Fruit fly (Drosophila melanogaster): Measurements from ENCODE around the gene CG5126.

Gene CG5126

DNA sequence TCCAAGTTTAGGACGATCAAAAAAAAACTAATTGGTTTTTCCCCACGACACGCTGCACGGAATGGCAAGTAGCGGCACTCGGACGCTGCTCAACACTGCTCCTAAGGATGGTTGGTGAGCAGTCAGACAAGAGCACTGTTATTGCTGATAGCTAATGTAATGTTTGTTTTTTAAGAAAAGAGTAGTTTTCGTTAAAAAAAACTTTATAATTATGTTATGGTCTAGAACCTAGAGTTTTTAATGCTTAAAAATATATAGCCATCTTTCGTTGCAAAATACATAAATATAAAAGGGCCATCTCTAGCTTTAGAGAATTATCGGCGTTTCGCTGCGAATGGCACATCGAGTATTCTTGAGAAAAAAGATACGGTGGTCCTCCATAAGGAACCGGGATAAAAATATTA lies 11.1 kb downstream of the CG5126 start, which contains the start of the genes Charon and CG4887 (continued):
- TF ChIP-seq CG2678 (tag; optimal IDR thresholded peaks at IDR 0.05) (no peak), CoRest (tag; optimal IDR thresholded peaks at IDR 0.05) (peak; percentile 92), CG10274 (GFP tag; optimal IDR thresholded peaks at IDR 0.05) (peak; percentile 3), tap (tag; optimal IDR thresholded peaks at IDR 0.05) (no peak), gsb-n (tag; optimal IDR thresholded peaks at IDR 0.05) (no peak), pros (GFP tag; optimal IDR thresholded peaks at IDR 0.05) (no peak), tna (GFP tag; IDR thresholded peaks at IDR 0.05; ENCODE audit: partially characterized antibody) (no peak), gcm2 (GFP tag; optimal IDR thresholded peaks at IDR 0.05) (peak; percentile 61), tll (GFP tag; optimal IDR thresholded peaks at IDR 0.05) (peak in 1 of 2 experiments; percentile 4), Bgb (GFP tag; IDR thresholded peaks at IDR 0.05; ENCODE audit: partially characterized antibody) (peak; percentile 63), CG1832 (GFP tag; optimal IDR thresholded peaks at IDR 0.05) (no peak), tx (GFP tag; optimal IDR thresholded peaks at IDR 0.05) (peak; percentile 79), disco-r (GFP tag; optimal IDR thresholded peaks at IDR 0.05) (peak; percentile 48), en (GFP tag; optimal IDR thresholded peaks at IDR 0.05) (peak; percentile 38), CG8924 (tag; optimal IDR thresholded peaks at IDR 0.05) (no peak), CG12155 (GFP tag; optimal IDR thresholded peaks at IDR 0.05) (peak; percentile 86), CG6272 (GFP tag; IDR thresholded peaks at IDR 0.05) (peak; percentile 77), CG4730 (GFP tag; IDR thresholded peaks at IDR 0.05) (peak; percentile 64), Oaz (GFP tag; IDR thresholded peaks at IDR 0.05) (peak; percentile 57; the same call in 1 of the 2 replicates), dysf (GFP tag; IDR thresholded peaks at IDR 0.05) (peak; percentile 86), cato (GFP tag; optimal IDR thresholded peaks at IDR 0.05; ENCODE audit: borderline replicate concordance) (peak; percentile 79), Optix (GFP tag; IDR thresholded peaks at IDR 0.05) (peak; percentile 32; the same call in 1 of the 3 replicates), CG14014 (GFP tag; IDR thresholded peaks at IDR 0.05) (peak; percentile 71), Abd-B (GFP tag; optimal IDR thresholded peaks at IDR 0.05) (peak; percentile 87), CG33213 (GFP tag; optimal IDR thresholded peaks at IDR 0.05) (peak; percentile 78), CG8359 (GFP tag; optimal IDR thresholded peaks at IDR 0.05; ENCODE audit: borderline replicate concordance) (no peak), Fer2 (tag; optimal IDR thresholded peaks at IDR 0.05) (peak; percentile 79), grn (GFP tag; optimal IDR thresholded peaks at IDR 0.05) (no peak), emc (GFP tag; optimal IDR thresholded peaks at IDR 0.05) (peak; percentile 17), CG12659 (GFP tag; optimal IDR thresholded peaks at IDR 0.05) (peak; percentile 88), z (GFP tag; IDR thresholded peaks at IDR 0.05) (no peak), knrl (GFP tag; IDR thresholded peaks at IDR 0.05; ENCODE audit: partially characterized antibody) (peak; percentile 85; the same call in 2 of the 3 replicates), Hr78 (GFP tag; optimal IDR thresholded peaks at IDR 0.05) (no peak), CG13624 (GFP tag; optimal IDR thresholded peaks at IDR 0.05) (peak; percentile 82), HLH4C (GFP tag; IDR thresholded peaks at IDR 0.05; ENCODE audit: partially characterized antibody) (peak; percentile 57; the same call in 2 of the 3 replicates), gcm (GFP tag; optimal IDR thresholded peaks at IDR 0.05) (no peak), Meics (GFP tag; optimal IDR thresholded peaks at IDR 0.05) (peak; percentile 75), bcd (GFP tag; optimal IDR thresholded peaks at IDR 0.05) (peak; percentile 73), CG11093 (GFP tag; IDR thresholded peaks at IDR 0.05) (peak; percentile 70; the same call in 2 of the 3 replicates), CG11695 (GFP tag; IDR thresholded peaks at IDR 0.05) (peak; percentile 41; the same call in 1 of the 3 replicates), CG12104 (GFP tag; optimal IDR thresholded peaks at IDR 0.05) (peak; percentile 68), ftz-f1 (GFP tag; optimal IDR thresholded peaks at IDR 0.05) (peak; percentile 48), bowl (GFP tag; IDR thresholded peaks at IDR 0.05) (no peak), cas (GFP tag; IDR thresholded peaks at IDR 0.05) (no peak), NfI (GFP tag; optimal IDR thresholded peaks at IDR 0.05) (peak; percentile 85), salm (tag; optimal IDR thresholded peaks at IDR 0.05) (peak; percentile 49), CG9609 (GFP tag; optimal IDR thresholded peaks at IDR 0.05) (peak; percentile 84), Ets97D (GFP tag; optimal IDR thresholded peaks at IDR 0.05) (peak; percentile 81), Hr51 (GFP tag; optimal IDR thresholded peaks at IDR 0.05) (peak in 1 of 2 experiments; percentile 83)

Measured in whole organism, embryonic.